Fruit fly (Drosophila melanogaster) whole organism, prepupa: ENCODE data around the gene CycE.

Source experiments
- CG16779 ChIP-seq: fragments of 200-800 bp; sonication (Bioruptor generic); optimal IDR thresholded peaks from 3 replicates; lab custom pipeline; 2017; ENCODE audit warnings: missing biosample characterization, mild to moderate bottlenecking, missing genetic modification characterization
- fd85E ChIP-seq: fragments of 200-800 bp; sonication (Bioruptor generic); optimal IDR thresholded peaks from 3 replicates; lab custom pipeline; 2016; ENCODE audit warnings: missing biosample characterization, missing genetic modification characterization

dm6 chr2L:15761409-15762407, 13.8 kb upstream of the CycE start:
- no peak for TF ChIP-seq fd85E (GFP tag; lab: Kevin White, UChicago)
- TF ChIP-seq CG16779 (tag; lab: Kevin White, UChicago): peak; percentile 32
